Worm (Caenorhabditis elegans) whole organism, young adult: ENCODE results near the gene F41C3.2.

Experiments used
- B0261.1 ChIP-seq: sonication (generic microtip); optimal IDR thresholded peaks from 2 replicates; lab custom pipeline; 2016; ENCODE audit warnings: mild to moderate bottlenecking, missing genetic modification characterization, moderate library complexity, missing compliant biosample characterization
- C17E4.6 ChIP-seq: fragments of 200-800 bp; sonication (Bioruptor generic); IDR thresholded peaks from 2 replicates; pipeline ENCODE4 v1.3.6; 2022; ENCODE audit warnings: missing genetic modification reagents, missing genetic modification characterization, missing compliant biosample characterization
- F33H1.4 ChIP-seq: fragments of 200-800 bp; sonication (Bioruptor generic); IDR thresholded peaks from 2 replicates; pipeline ENCODE4 v1.3.6; 2022; ENCODE audit warnings: missing genetic modification reagents, missing genetic modification characterization, missing compliant biosample characterization
- F37B4.10 ChIP-seq: fragments of 200-800 bp; sonication (Bioruptor generic); IDR thresholded peaks from 2 replicates; pipeline ENCODE4 v1.3.6; 2022; ENCODE audit warnings: missing genetic modification characterization, missing compliant biosample characterization
- F49E8.2 ChIP-seq: sonication (generic microtip); optimal IDR thresholded peaks from 3 replicates; lab custom pipeline; 2017; ENCODE audit warnings: missing genetic modification characterization, mild to moderate bottlenecking, missing compliant biosample characterization, antibody characterized with exemption, moderate library complexity; ENCODE audit not compliant: insufficient read depth
- K12H6.12 ChIP-seq: fragments of 200-800 bp; sonication (Bioruptor generic); optimal IDR thresholded peaks from 2 replicates; lab custom pipeline; 2018; ENCODE audit warnings: mild to moderate bottlenecking, missing genetic modification characterization, missing compliant biosample characterization
- Y79H2A.3 ChIP-seq: fragments of 200-800 bp; sonication (Bioruptor generic); conservative IDR thresholded peaks from 2 replicates; pipeline ENCODE4 v1.3.6; 2022; ENCODE audit warnings: missing genetic modification reagents, missing genetic modification characterization, missing compliant biosample characterization
- Y95B8A.8 ChIP-seq: fragments of 200-800 bp; sonication (Bioruptor generic); IDR thresholded peaks from 2 replicates; pipeline ENCODE4 v1.3.6; 2022; ENCODE audit warnings: missing genetic modification reagents, missing genetic modification characterization, missing compliant biosample characterization
- aptf-3 ChIP-seq: fragments of 200-800 bp; sonication (Bioruptor generic); IDR thresholded peaks from 2 replicates; pipeline ENCODE4 v1.3.6; 2022; ENCODE audit warnings: missing genetic modification characterization, missing compliant biosample characterization
- athp-1 ChIP-seq: sonication (generic microtip); optimal IDR thresholded peaks from 2 replicates; lab custom pipeline; 2017; ENCODE audit warnings: mild to moderate bottlenecking, missing genetic modification characterization, missing compliant biosample characterization
- attf-3 ChIP-seq: fragments of 200-800 bp; sonication (Bioruptor generic); conservative IDR thresholded peaks from 2 replicates; pipeline ENCODE4 v1.3.6; 2022; ENCODE audit warnings: missing genetic modification reagents, missing genetic modification characterization, missing compliant biosample characterization
- attf-6 ChIP-seq: fragments of 200-800 bp; sonication (Bioruptor generic); IDR thresholded peaks from 2 replicates; pipeline ENCODE4 v1.3.6; 2022; ENCODE audit warnings: missing genetic modification reagents, missing genetic modification characterization, missing compliant biosample characterization
- bed-1 ChIP-seq: fragments of 200-800 bp; sonication (Bioruptor generic); IDR thresholded peaks from 2 replicates; pipeline ENCODE4 v1.3.6; 2022; ENCODE audit warnings: missing genetic modification reagents, missing genetic modification characterization, missing compliant biosample characterization
- cebp-2 ChIP-seq: fragments of 200-800 bp; sonication (Bioruptor generic); IDR thresholded peaks from 2 replicates; pipeline ENCODE4 v1.3.6; 2022; ENCODE audit warnings: missing genetic modification characterization, missing compliant biosample characterization
- ceh-100 ChIP-seq: fragments of 200-800 bp; sonication (Bioruptor generic); IDR thresholded peaks from 2 replicates; pipeline ENCODE4 v1.3.6; 2022; ENCODE audit warnings: missing genetic modification reagents, missing genetic modification characterization, missing compliant biosample characterization
- ceh-27 ChIP-seq: fragments of 200-800 bp; sonication (Bioruptor generic); optimal IDR thresholded peaks from 2 replicates; lab custom pipeline; 2018; ENCODE audit warnings: mild to moderate bottlenecking, missing genetic modification characterization, moderate library complexity, missing compliant biosample characterization
- ceh-40 ChIP-seq: fragments of 200-800 bp; sonication (Bioruptor generic); IDR thresholded peaks from 2 replicates; pipeline ENCODE4 v1.3.6; 2022; ENCODE audit warnings: missing genetic modification characterization, missing compliant biosample characterization
- ceh-91 ChIP-seq: fragments of 200-800 bp; sonication (Bioruptor generic); IDR thresholded peaks from 2 replicates; pipeline ENCODE4 v1.3.6; 2022; ENCODE audit warnings: missing genetic modification reagents, missing genetic modification characterization, missing compliant biosample characterization
- chd-7 ChIP-seq: sonication (generic microtip); optimal IDR thresholded peaks from 2 replicates; lab custom pipeline; 2016; ENCODE audit warnings: mild to moderate bottlenecking, missing genetic modification characterization, moderate library complexity, missing compliant biosample characterization
- dox-1 ChIP-seq: fragments of 200-800 bp; sonication (Bioruptor generic); IDR thresholded peaks from 2 replicates; pipeline ENCODE4 v1.3.6; 2022; ENCODE audit warnings: missing genetic modification reagents, missing genetic modification characterization, missing compliant biosample characterization
- egl-44 ChIP-seq: fragments of 200-800 bp; sonication (Bioruptor generic); IDR thresholded peaks from 2 replicates; pipeline ENCODE4 v1.3.6; 2022; ENCODE audit warnings: missing genetic modification reagents, missing genetic modification characterization, missing compliant biosample characterization
- him-1 ChIP-seq: sonication (generic microtip); optimal IDR thresholded peaks from 2 replicates; lab custom pipeline; 2016; ENCODE audit warnings: missing genotype, missing genetic modification reagents, missing genetic modification characterization, missing compliant biosample characterization
- hlh-26 ChIP-seq: fragments of 200-800 bp; sonication (Bioruptor generic); conservative IDR thresholded peaks from 2 replicates; pipeline ENCODE4 v1.3.6; 2022; ENCODE audit warnings: missing genetic modification reagents, missing genetic modification characterization, missing compliant biosample characterization
- hmg-1.2 ChIP-seq: fragments of 200-800 bp; sonication (Bioruptor generic); IDR thresholded peaks from 2 replicates; pipeline ENCODE4 v1.3.6; 2022; ENCODE audit warnings: missing genetic modification reagents, missing genetic modification characterization, missing compliant biosample characterization
- hsf-1 ChIP-seq: fragments of 200-800 bp; sonication (Bioruptor generic); IDR thresholded peaks from 2 replicates; pipeline ENCODE4 v1.3.6; 2022; ENCODE audit warnings: missing genetic modification reagents, missing genetic modification characterization, missing compliant biosample characterization
- lag-1 ChIP-seq: fragments of 200-800 bp; sonication (Bioruptor generic); IDR thresholded peaks from 2 replicates; pipeline ENCODE4 v1.3.6; 2022; ENCODE audit warnings: missing genetic modification reagents, missing genetic modification characterization, missing compliant biosample characterization
- let-526 ChIP-seq: fragments of 200-800 bp; sonication (Bioruptor generic); IDR thresholded peaks from 2 replicates; pipeline ENCODE4 v1.3.6; 2022; ENCODE audit warnings: missing genetic modification reagents, missing genetic modification characterization, missing compliant biosample characterization
- lin-35 ChIP-seq, 3 experiments: fragments of 150-350 bp in 2 of 3; sonication (generic microtip) in 1 of 3; optimal IDR thresholded peaks; 2 replicates each; lab custom pipeline; 2014 to 2018; ENCODE audit warnings: missing biosample characterization in 3 of 3, missing genetic modification characterization in 3 of 3, missing genetic modification reagents in 3 of 3
- lin-54 ChIP-seq: fragments of 200-800 bp; sonication (Bioruptor generic); optimal IDR thresholded peaks from 2 replicates; lab custom pipeline; 2018; ENCODE audit warnings: mild to moderate bottlenecking, missing genetic modification characterization, missing compliant biosample characterization
- lir-1 ChIP-seq: fragments of 200-800 bp; sonication (Bioruptor generic); conservative IDR thresholded peaks from 2 replicates; pipeline ENCODE4 v1.3.6; 2022; ENCODE audit warnings: missing genetic modification reagents, missing genetic modification characterization, missing compliant biosample characterization
- lsl-1 ChIP-seq: fragments of 200-800 bp; sonication (Bioruptor generic); optimal IDR thresholded peaks from 2 replicates; lab custom pipeline; 2018; ENCODE audit warnings: mild to moderate bottlenecking, missing genetic modification characterization, moderate library complexity, missing compliant biosample characterization
- madf-8 ChIP-seq: fragments of 200-800 bp; sonication (Bioruptor generic); conservative IDR thresholded peaks from 2 replicates; pipeline ENCODE4 v1.3.6; 2022; ENCODE audit warnings: missing genetic modification reagents, missing genetic modification characterization, missing compliant biosample characterization
- mcd-1 ChIP-seq: fragments of 200-800 bp; sonication (Bioruptor generic); IDR thresholded peaks from 2 replicates; pipeline ENCODE4 v1.3.6; 2022; ENCODE audit warnings: missing genetic modification reagents, missing genetic modification characterization, missing compliant biosample characterization
- mes-4 ChIP-seq: sonication (generic microtip); optimal IDR thresholded peaks from 2 replicates; lab custom pipeline; 2016; ENCODE audit warnings: missing genotype, missing genetic modification characterization, missing compliant biosample characterization
- mxl-1 ChIP-seq: sonication (generic microtip); optimal IDR thresholded peaks from 2 replicates; lab custom pipeline; 2016; ENCODE audit warnings: missing genetic modification characterization, missing compliant biosample characterization
- nfya-1 ChIP-seq: sonication (generic microtip); optimal IDR thresholded peaks from 2 replicates; lab custom pipeline; 2017; ENCODE audit warnings: antibody characterized with exemption, missing compliant biosample characterization, missing genetic modification characterization, borderline replicate concordance; ENCODE audit not compliant: insufficient read depth
- nfya-2 ChIP-seq: fragments of 200-800 bp; sonication (Bioruptor generic); IDR thresholded peaks from 2 replicates; pipeline ENCODE4 v1.3.6; 2022; ENCODE audit warnings: missing genetic modification reagents, missing genetic modification characterization, missing compliant biosample characterization
- nhr-120 ChIP-seq: fragments of 200-800 bp; sonication (Bioruptor generic); IDR thresholded peaks from 2 replicates; pipeline ENCODE4 v1.3.6; 2022; ENCODE audit warnings: missing genetic modification characterization, missing compliant biosample characterization
- nhr-80 ChIP-seq: sonication (generic microtip); optimal IDR thresholded peaks from 2 replicates; lab custom pipeline; 2016; ENCODE audit warnings: missing genetic modification characterization, missing compliant biosample characterization
- pha-4 ChIP-seq: fragments of 150-350 bp; sonication (generic microtip); optimal IDR thresholded peaks from 2 replicates; lab custom pipeline; 2014; ENCODE audit warnings: missing biosample characterization, missing genetic modification reagents, missing genetic modification characterization
- repo-1 ChIP-seq: sonication (generic microtip); optimal IDR thresholded peaks from 2 replicates; lab custom pipeline; 2017; ENCODE audit warnings: mild to moderate bottlenecking, missing genetic modification characterization, missing compliant biosample characterization
- snpc-1.3 ChIP-seq: sonication (generic microtip); optimal IDR thresholded peaks from 2 replicates; lab custom pipeline; 2017; ENCODE audit warnings: missing genetic modification characterization, mild to moderate bottlenecking, missing compliant biosample characterization, antibody characterized with exemption, moderate library complexity, missing genotype, missing genetic modification reagents; ENCODE audit not compliant: insufficient read depth
- snpc-3.4 ChIP-seq: sonication (generic microtip); optimal IDR thresholded peaks from 2 replicates; lab custom pipeline; 2017; ENCODE audit warnings: missing genetic modification characterization, mild to moderate bottlenecking, missing compliant biosample characterization, antibody characterized with exemption, moderate library complexity, missing genotype, missing genetic modification reagents
- tbx-9 ChIP-seq: sonication (generic microtip); optimal IDR thresholded peaks from 2 replicates; lab custom pipeline; 2016; ENCODE audit warnings: borderline replicate concordance, missing genetic modification characterization, inconsistent platforms, missing compliant biosample characterization
- unc-62 ChIP-seq: fragments of 150-350 bp; optimal IDR thresholded peaks from 2 replicates; lab custom pipeline; 2014; ENCODE audit warnings: missing biosample characterization, missing genetic modification reagents, missing genetic modification characterization
- ztf-18 ChIP-seq: sonication (generic microtip); optimal IDR thresholded peaks from 2 replicates; lab custom pipeline; 2016; ENCODE audit warnings: missing genotype, mild to moderate bottlenecking, missing genetic modification characterization, missing compliant biosample characterization
- ztf-25 ChIP-seq: fragments of 200-800 bp; sonication (Bioruptor generic); IDR thresholded peaks from 2 replicates; pipeline ENCODE4 v1.3.6; 2022; ENCODE audit warnings: missing genetic modification reagents, missing genetic modification characterization, missing compliant biosample characterization
- ztf-26 ChIP-seq: sonication (generic microtip); optimal IDR thresholded peaks from 2 replicates; lab custom pipeline; 2017; ENCODE audit warnings: missing genetic modification characterization, missing compliant biosample characterization
- ztf-3 ChIP-seq: fragments of 200-800 bp; sonication (Bioruptor generic); optimal IDR thresholded peaks from 2 replicates; lab custom pipeline; 2018; ENCODE audit warnings: mild to moderate bottlenecking, missing genetic modification characterization, missing compliant biosample characterization

Gene F41C3.2

ce11 chrII:4703011-4703410 lies 46.8 kb upstream of the F41C3.2 start (continued):
- TF ChIP-seq bed-1 (GFP tag; lab: Robert Waterston, UW), result no peak
- TF ChIP-seq attf-6 (GFP tag; lab: Robert Waterston, UW), result peak; percentile 76
- no peak; the same call in none of the 2 replicates for TF ChIP-seq Y95B8A.8 (GFP tag; lab: Robert Waterston, UW)
- TF ChIP-seq hmg-1.2 (GFP tag; lab: Robert Waterston, UW), result peak; percentile 45
- no peak for TF ChIP-seq lir-1 (GFP tag; lab: Robert Waterston, UW)
- TF ChIP-seq lin-54, result peak; percentile 58
- peak; percentile 48 for TF ChIP-seq snpc-3.4
- TF ChIP-seq lag-1, result no peak
- TF ChIP-seq K12H6.12 (tag; lab: Kevin White, UChicago), result no peak
- no peak for TF ChIP-seq ceh-91 (GFP tag; lab: Robert Waterston, UW)
- TF ChIP-seq nhr-120 (GFP tag; lab: Robert Waterston, UW), result no peak
- TF ChIP-seq egl-44 (GFP tag; lab: Robert Waterston, UW), result no peak
- no peak for TF ChIP-seq mcd-1 (GFP tag; lab: Robert Waterston, UW)
- peak; percentile 55 for TF ChIP-seq lsl-1 (GFP tag; lab: Kevin White, UChicago)
- TF ChIP-seq ceh-27 (GFP tag; lab: Kevin White, UChicago), result no peak
- peak; percentile 46 for TF ChIP-seq snpc-1.3 (tag; lab: Kevin White, UChicago)
- TF ChIP-seq F49E8.2 (tag; lab: Kevin White, UChicago), result peak; percentile 62
- no peak for TF ChIP-seq mxl-1 (tag; lab: Kevin White, UChicago)
- TF ChIP-seq mes-4 (tag; lab: Kevin White, UChicago), result peak; percentile 28
- TF ChIP-seq athp-1 (tag; lab: Kevin White, UChicago), result peak; percentile 2
- peak in 1 of 3 experiments; percentile 36 for TF ChIP-seq lin-35 (GFP tag; optimal IDR thresholded peaks at IDR 0.05; lab: Kevin White, UChicago)
- peak; percentile 16 for TF ChIP-seq him-1 (tag; lab: Kevin White, UChicago)
- peak; percentile 96 for TF ChIP-seq Y79H2A.3 (GFP tag; lab: Robert Waterston, UW)
- TF ChIP-seq unc-62, result no peak
- no peak for TF ChIP-seq nfya-1 (tag; lab: Kevin White, UChicago)
- TF ChIP-seq dox-1 (GFP tag; lab: Robert Waterston, UW), result no peak; the same call in 1 of the 2 replicates
- TF ChIP-seq F33H1.4 (GFP tag; lab: Robert Waterston, UW), result peak; percentile 36; the same call in 1 of the 2 replicates
- TF ChIP-seq F37B4.10, result no peak
- TF ChIP-seq ztf-18 (tag; lab: Kevin White, UChicago), result no peak
- TF ChIP-seq madf-8, result peak; percentile 66
- TF ChIP-seq ztf-26, result no peak
- TF ChIP-seq let-526, result no peak
- no peak for TF ChIP-seq chd-7
- no peak for TF ChIP-seq attf-3 (GFP tag; lab: Robert Waterston, UW)
- no peak for TF ChIP-seq hlh-26
- no peak for TF ChIP-seq nhr-80 (tag; lab: Kevin White, UChicago)
- no peak for TF ChIP-seq ztf-3 (GFP tag; lab: Kevin White, UChicago)
- no peak for TF ChIP-seq tbx-9
- peak; percentile 80 for TF ChIP-seq hsf-1 (GFP tag; lab: Robert Waterston, UW)
- TF ChIP-seq C17E4.6 (GFP tag; lab: Robert Waterston, UW), result peak; percentile 51; the same call in 1 of the 2 replicates
- no peak for TF ChIP-seq ztf-25 (GFP tag; lab: Robert Waterston, UW)
- TF ChIP-seq aptf-3 (GFP tag; lab: Robert Waterston, UW), result no peak
- TF ChIP-seq cebp-2 (GFP tag; lab: Robert Waterston, UW), result no peak
- no peak for TF ChIP-seq ceh-40
- no peak for TF ChIP-seq nfya-2 (GFP tag; lab: Robert Waterston, UW)
- no peak; the same call in 1 of the 2 replicates for TF ChIP-seq ceh-100 (GFP tag; lab: Robert Waterston, UW)
- TF ChIP-seq repo-1 (tag; lab: Kevin White, UChicago), result peak; percentile 53
- TF ChIP-seq pha-4 (tag; lab: Kevin White, UChicago), result no peak
- TF ChIP-seq B0261.1 (tag; lab: Kevin White, UChicago), result no peak
